Fruit fly (Drosophila melanogaster) whole organism, embryonic: ENCODE data around the gene Hr78.

Experiments used
- B-H1 ChIP-seq: fragments of 200-800 bp; sonication (Bioruptor generic); IDR thresholded peaks from 3 replicates; pipeline ENCODE4 v1.3.6; 2022; ENCODE audit warnings: missing biosample characterization, missing genetic modification characterization
- C15 ChIP-seq: fragments of 200-800 bp; sonication (Bioruptor generic); IDR thresholded peaks from 3 replicates; pipeline ENCODE4 v1.3.6; 2022; ENCODE audit warnings: missing biosample characterization, missing genetic modification characterization
- CG1024 ChIP-seq: fragments of 200-800 bp; sonication (Bioruptor generic); IDR thresholded peaks from 2 replicates; pipeline ENCODE4 v1.3.6; 2022; ENCODE audit warnings: missing biosample characterization, missing genetic modification characterization
- CG10431 ChIP-seq: fragments of 200-800 bp; sonication (Bioruptor generic); optimal IDR thresholded peaks from 3 replicates; lab custom pipeline; 2018; ENCODE audit warnings: missing biosample characterization, mild to moderate bottlenecking, missing genetic modification characterization
- CG13123 ChIP-seq: fragments of 200-800 bp; sonication (Bioruptor generic); optimal IDR thresholded peaks from 2 replicates; lab custom pipeline; 2016; ENCODE audit warnings: missing biosample characterization, missing genetic modification characterization
- CG13775 ChIP-seq: fragments of 200-800 bp; sonication (Bioruptor generic); optimal IDR thresholded peaks from 3 replicates; lab custom pipeline; 2017; ENCODE audit warnings: missing biosample characterization, mild to moderate bottlenecking, missing genetic modification characterization
- CG1647 ChIP-seq: fragments of 200-800 bp; sonication (Bioruptor generic); optimal IDR thresholded peaks from 3 replicates; lab custom pipeline; 2016; ENCODE audit warnings: missing biosample characterization, missing genetic modification characterization
- CG17385 ChIP-seq: fragments of 200-800 bp; sonication (Bioruptor generic); optimal IDR thresholded peaks from 3 replicates; lab custom pipeline; 2018; ENCODE audit warnings: missing biosample characterization, mild to moderate bottlenecking, missing genetic modification characterization
- CG18599 ChIP-seq: fragments of 200-800 bp; sonication (Bioruptor generic); optimal IDR thresholded peaks from 3 replicates; lab custom pipeline; 2017; ENCODE audit warnings: missing biosample characterization, missing genetic modification characterization, mild to moderate bottlenecking, moderate library complexity, missing genetic modification reagents
- CG18619 ChIP-seq: fragments of 200-800 bp; sonication (Bioruptor generic); optimal IDR thresholded peaks from 3 replicates; lab custom pipeline; 2017; ENCODE audit warnings: missing biosample characterization, mild to moderate bottlenecking, missing genetic modification characterization
- CG2875 ChIP-seq: fragments of 200-800 bp; sonication (Bioruptor generic); optimal IDR thresholded peaks from 2 replicates; lab custom pipeline; 2017; ENCODE audit warnings: missing biosample characterization, mild to moderate bottlenecking, missing genetic modification characterization, missing genetic modification reagents
- CG31441 ChIP-seq: fragments of 200-800 bp; sonication (Bioruptor generic); IDR thresholded peaks from 2 replicates; pipeline ENCODE4 v1.3.6; 2022; ENCODE audit warnings: missing biosample characterization, missing genetic modification characterization
- CG32767 ChIP-seq: fragments of 200-800 bp; sonication (Bioruptor generic); IDR thresholded peaks from 2 replicates; pipeline ENCODE4 v1.3.6; 2022; ENCODE audit warnings: missing biosample characterization, missing genetic modification characterization
- CG33557 ChIP-seq: fragments of 200-800 bp; sonication (Bioruptor generic); optimal IDR thresholded peaks from 2 replicates; lab custom pipeline; 2019; ENCODE audit warnings: missing biosample characterization, mild to moderate bottlenecking, missing genetic modification characterization, moderate library complexity
- CG6254 ChIP-seq: fragments of 200-800 bp; sonication (Bioruptor generic); optimal IDR thresholded peaks from 3 replicates; lab custom pipeline; 2017; ENCODE audit warnings: mild to moderate bottlenecking, missing biosample characterization, missing genetic modification reagents, missing genetic modification characterization
- CG7745 ChIP-seq: fragments of 200-800 bp; sonication (Bioruptor generic); optimal IDR thresholded peaks from 2 replicates; lab custom pipeline; 2018; ENCODE audit warnings: missing biosample characterization, mild to moderate bottlenecking, missing genetic modification characterization, moderate library complexity
- CG7987 ChIP-seq: fragments of 200-800 bp; sonication (Bioruptor generic); optimal IDR thresholded peaks from 2 replicates; lab custom pipeline; 2018; ENCODE audit warnings: missing biosample characterization, mild to moderate bottlenecking, missing genetic modification characterization, moderate library complexity
- CG8765 ChIP-seq: fragments of 200-800 bp; sonication (Bioruptor generic); IDR thresholded peaks from 2 replicates; pipeline ENCODE4 v1.3.6; 2022; ENCODE audit warnings: missing biosample characterization, missing genetic modification characterization
- CoRest ChIP-seq: fragments of 200-800 bp; sonication (Bioruptor generic); optimal IDR thresholded peaks from 3 replicates; lab custom pipeline; 2018; ENCODE audit warnings: missing biosample characterization, mild to moderate bottlenecking, missing genetic modification characterization, moderate library complexity
- Deaf1 ChIP-seq: fragments of 200-800 bp; optimal IDR thresholded peaks from 3 replicates; lab custom pipeline; 2019; ENCODE audit warnings: missing biosample characterization, mild to moderate bottlenecking, missing genetic modification characterization, moderate library complexity
- Doc3 ChIP-seq: fragments of 200-800 bp; sonication (Bioruptor generic); IDR thresholded peaks from 3 replicates; pipeline ENCODE4 v1.3.6; 2022; ENCODE audit warnings: missing biosample characterization, missing genetic modification characterization; ENCODE audit not compliant: partially characterized antibody
- Ets97D ChIP-seq: fragments of 200-800 bp; sonication (Bioruptor generic); optimal IDR thresholded peaks from 3 replicates; lab custom pipeline; 2016; ENCODE audit warnings: missing biosample characterization, missing genetic modification characterization
- HLH54F ChIP-seq: fragments of 200-800 bp; sonication (Bioruptor generic); optimal IDR thresholded peaks from 3 replicates; lab custom pipeline; 2016; ENCODE audit warnings: missing biosample characterization, missing genetic modification characterization
- Hey ChIP-seq: fragments of 200-800 bp; sonication (Bioruptor generic); optimal IDR thresholded peaks from 3 replicates; lab custom pipeline; 2018; ENCODE audit warnings: missing biosample characterization, mild to moderate bottlenecking, missing genetic modification characterization
- Hr39 ChIP-seq: fragments of >200 bp; optimal IDR thresholded peaks from 2 replicates; lab custom pipeline; 2017
- Hsf ChIP-seq: fragments of 200-800 bp; sonication (Bioruptor generic); optimal IDR thresholded peaks from 3 replicates; lab custom pipeline; 2016; ENCODE audit warnings: missing biosample characterization, missing genetic modification characterization
- MTF-1 ChIP-seq: fragments of 200-800 bp; sonication (Bioruptor generic); optimal IDR thresholded peaks from 2 replicates; lab custom pipeline; 2018; ENCODE audit warnings: missing biosample characterization, mild to moderate bottlenecking, missing genetic modification characterization, borderline replicate concordance
- Scr ChIP-seq: fragments of 200-800 bp; sonication (Bioruptor generic); IDR thresholded peaks from 2 replicates; pipeline ENCODE4 v1.3.6; 2022; ENCODE audit warnings: missing biosample characterization, missing genetic modification characterization; ENCODE audit not compliant: partially characterized antibody
- TFAM ChIP-seq: fragments of 200-800 bp; sonication (Bioruptor generic); optimal IDR thresholded peaks from 2 replicates; lab custom pipeline; 2017; ENCODE audit warnings: missing biosample characterization, missing genetic modification characterization, inconsistent platforms
- Usf ChIP-seq: fragments of 200-800 bp; sonication (Bioruptor generic); optimal IDR thresholded peaks from 2 replicates; lab custom pipeline; 2017; ENCODE audit warnings: missing genotype, missing biosample characterization, missing genetic modification characterization
- YL-1 ChIP-seq: fragments of 200-800 bp; sonication (Bioruptor generic); optimal IDR thresholded peaks from 3 replicates; lab custom pipeline; 2017; ENCODE audit warnings: missing biosample characterization, mild to moderate bottlenecking, missing genetic modification characterization
- amos ChIP-seq: fragments of 200-800 bp; sonication (Bioruptor generic); IDR thresholded peaks from 2 replicates; pipeline ENCODE4 v1.3.6; 2022; ENCODE audit warnings: missing biosample characterization, missing genetic modification characterization; ENCODE audit not compliant: partially characterized antibody
- ap ChIP-seq: fragments of 200-800 bp; sonication (Bioruptor generic); IDR thresholded peaks from 2 replicates; pipeline ENCODE4 v1.3.6; 2022; ENCODE audit warnings: missing biosample characterization, missing genetic modification characterization
- cas ChIP-seq: fragments of 200-800 bp; sonication (Bioruptor generic); IDR thresholded peaks from 2 replicates; pipeline ENCODE4 v1.3.6; 2022; ENCODE audit warnings: missing biosample characterization, missing genetic modification characterization
- caup ChIP-seq: fragments of 200-800 bp; sonication (Bioruptor generic); optimal IDR thresholded peaks from 3 replicates; lab custom pipeline; 2017; ENCODE audit warnings: missing biosample characterization, mild to moderate bottlenecking, missing genetic modification characterization, moderate library complexity; ENCODE audit not compliant: severe bottlenecking
- chif ChIP-seq, 2 experiments: fragments of 200-800 bp; sonication (Bioruptor generic); optimal IDR thresholded peaks; 3 replicates each; lab custom pipeline; 2016; ENCODE audit warnings: missing biosample characterization in 2 of 2, missing genetic modification characterization in 2 of 2
- cwo ChIP-seq: fragments of 200-800 bp; sonication (Bioruptor generic); optimal IDR thresholded peaks from 3 replicates; lab custom pipeline; 2017; ENCODE audit warnings: missing biosample characterization, missing genetic modification characterization, mild to moderate bottlenecking, moderate library complexity, missing genetic modification reagents
- dm ChIP-seq: fragments of 200-800 bp; sonication (Bioruptor generic); optimal IDR thresholded peaks from 3 replicates; lab custom pipeline; 2016; ENCODE audit warnings: missing biosample characterization, missing genetic modification characterization
- exex ChIP-seq: fragments of 200-800 bp; sonication (Bioruptor generic); optimal IDR thresholded peaks from 4 replicates; lab custom pipeline; 2018; ENCODE audit warnings: missing biosample characterization, mild to moderate bottlenecking, missing genetic modification characterization, moderate library complexity
- maf-S ChIP-seq: fragments of 200-800 bp; sonication (Bioruptor generic); optimal IDR thresholded peaks from 2 replicates; lab custom pipeline; 2016; ENCODE audit warnings: missing biosample characterization, missing genetic modification characterization
- nerfin-1 ChIP-seq: fragments of 200-800 bp; sonication (Bioruptor generic); optimal IDR thresholded peaks from 3 replicates; lab custom pipeline; 2019; ENCODE audit warnings: missing biosample characterization, mild to moderate bottlenecking, missing genetic modification characterization, moderate library complexity
- org-1 ChIP-seq: fragments of 200-800 bp; sonication (Bioruptor generic); optimal IDR thresholded peaks from 2 replicates; lab custom pipeline; 2017; ENCODE audit warnings: missing biosample characterization, missing genetic modification characterization
- pros ChIP-seq: fragments of 200-800 bp; sonication (Bioruptor generic); optimal IDR thresholded peaks from 3 replicates; lab custom pipeline; 2019; ENCODE audit warnings: missing biosample characterization, mild to moderate bottlenecking, missing genetic modification characterization, moderate library complexity
- seq ChIP-seq: fragments of 200-800 bp; sonication (Bioruptor generic); IDR thresholded peaks from 2 replicates; pipeline ENCODE4 v1.3.6; 2022; ENCODE audit warnings: missing biosample characterization, missing genetic modification characterization
- slp2 ChIP-seq: fragments of 200-800 bp; sonication (Bioruptor generic); optimal IDR thresholded peaks from 2 replicates; lab custom pipeline; 2016; ENCODE audit warnings: missing biosample characterization, missing genetic modification characterization
- sqz ChIP-seq: fragments of 200-800 bp; sonication (Bioruptor generic); optimal IDR thresholded peaks from 3 replicates; lab custom pipeline; 2018; ENCODE audit warnings: missing biosample characterization, mild to moderate bottlenecking, missing genetic modification characterization
- stc ChIP-seq: fragments of 200-800 bp; sonication (Bioruptor generic); IDR thresholded peaks from 2 replicates; pipeline ENCODE4 v1.3.6; 2022; ENCODE audit warnings: missing biosample characterization, missing genetic modification characterization
- unc-4 ChIP-seq: fragments of 200-800 bp; sonication (Bioruptor generic); IDR thresholded peaks from 2 replicates; pipeline ENCODE4 v1.3.6; 2022; ENCODE audit warnings: missing biosample characterization, missing genetic modification characterization; ENCODE audit not compliant: partially characterized antibody
- vnd ChIP-seq: fragments of 200-800 bp; sonication (Bioruptor generic); IDR thresholded peaks from 3 replicates; pipeline ENCODE4 v1.3.6; 2022; ENCODE audit warnings: missing biosample characterization, missing genetic modification characterization; ENCODE audit not compliant: partially characterized antibody
- z ChIP-seq: fragments of 200-800 bp; sonication (Bioruptor generic); IDR thresholded peaks from 3 replicates; pipeline ENCODE4 v1.3.6; 2022; ENCODE audit warnings: missing biosample characterization, missing genetic modification characterization

Hr78 gene

dm6 chr3L:21479636-21480035 is 17.7 kb downstream of the Hr78 start (continued):
- TF ChIP-seq unc-4 (no peak), z (GFP tag; lab: Robert Waterston, UW) (peak; percentile 37; the same call in 1 of the 3 replicates), Hsf (GFP tag; lab: Kevin White, UChicago) (no peak), TFAM (GFP tag; lab: Kevin White, UChicago) (peak; percentile 0), CG31441 (peak; percentile 32; the same call in 1 of the 2 replicates), chif (GFP tag; optimal IDR thresholded peaks at IDR 0.05; lab: Kevin White, UChicago) (no peak), ap (GFP tag; lab: Robert Waterston, UW) (no peak), vnd (GFP tag; lab: Robert Waterston, UW) (no peak), CoRest (tag; lab: Kevin White, UChicago) (peak; percentile 58), CG2875 (GFP tag; lab: Kevin White, UChicago) (peak; percentile 62), YL-1 (GFP tag; lab: Kevin White, UChicago) (peak; percentile 5), pros (no peak), org-1 (no peak), C15 (GFP tag; lab: Robert Waterston, UW) (no peak), Usf (GFP tag; lab: Kevin White, UChicago) (no peak), CG18619 (GFP tag; lab: Kevin White, UChicago) (no peak), CG8765 (GFP tag; lab: Robert Waterston, UW) (no peak), seq (GFP tag; lab: Robert Waterston, UW) (peak; percentile 96), CG7987 (GFP tag; lab: Kevin White, UChicago) (peak; percentile 65), nerfin-1 (peak; percentile 47), CG17385 (GFP tag; lab: Kevin White, UChicago) (peak; percentile 53), cas (GFP tag; lab: Robert Waterston, UW) (no peak), Doc3 (GFP tag; lab: Robert Waterston, UW) (no peak), stc (peak; percentile 13; the same call in 1 of the 2 replicates), amos (GFP tag; lab: Robert Waterston, UW) (no peak), caup (GFP tag; lab: Kevin White, UChicago) (no peak), CG13123 (GFP tag; lab: Kevin White, UChicago) (no peak), slp2 (GFP tag; lab: Kevin White, UChicago) (no peak), CG10431 (GFP tag; lab: Kevin White, UChicago) (peak; percentile 73), CG1647 (GFP tag; lab: Kevin White, UChicago) (no peak), Ets97D (GFP tag; lab: Kevin White, UChicago) (peak; percentile 97), dm (GFP tag; lab: Kevin White, UChicago) (no peak), cwo (GFP tag; lab: Kevin White, UChicago) (no peak), B-H1 (no peak), CG33557 (GFP tag; lab: Kevin White, UChicago) (peak; percentile 9), CG7745 (tag; lab: Kevin White, UChicago) (no peak), CG13775 (GFP tag; lab: Kevin White, UChicago) (peak; percentile 13), MTF-1 (GFP tag; lab: Kevin White, UChicago) (peak; percentile 68), maf-S (GFP tag; lab: Kevin White, UChicago) (no peak), Hey (peak; percentile 36), HLH54F (GFP tag; lab: Kevin White, UChicago) (no peak), Deaf1 (tag; lab: Kevin White, UChicago) (peak; percentile 49), CG1024 (GFP tag; lab: Robert Waterston, UW) (peak; percentile 63; the same call in 1 of the 2 replicates), Scr (GFP tag; lab: Robert Waterston, UW) (no peak), sqz (GFP tag; lab: Kevin White, UChicago) (peak; percentile 66), CG32767 (GFP tag; lab: Robert Waterston, UW) (peak; percentile 68; the same call in 1 of the 2 replicates), exex (tag; lab: Kevin White, UChicago) (no peak), CG6254 (GFP tag; lab: Kevin White, UChicago) (peak; percentile 41), Hr39 (lab: Kevin White, UChicago) (no peak), CG18599 (GFP tag; lab: Kevin White, UChicago) (no peak)
